Worm (Caenorhabditis elegans): ENCODE results near the gene asns-2.

DNA sequence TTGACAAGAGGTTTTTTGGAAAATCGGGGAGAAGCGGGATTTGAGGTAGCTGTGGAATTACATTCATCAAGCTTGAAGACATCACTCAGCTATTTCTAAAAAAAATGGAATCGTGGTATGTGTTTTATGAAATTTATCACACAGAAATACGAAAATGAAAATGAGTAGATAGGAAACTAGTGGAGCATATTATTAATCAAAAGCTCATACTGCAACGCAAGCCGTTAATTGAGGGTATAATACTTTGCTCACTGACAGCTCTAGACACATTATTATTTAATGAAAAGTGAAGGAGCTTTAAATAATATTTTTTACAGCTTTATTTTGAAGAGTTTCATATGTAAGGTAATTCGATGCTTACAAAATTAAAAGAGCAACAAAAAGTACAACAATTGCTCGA is 7.8 kb downstream of the asns-2 start, which contains the start of gene M02D8.7:
- TF ChIP-seq ztf-11 (tag; optimal IDR thresholded peaks at IDR 0.05): no peak
- TF ChIP-seq pha-4 (tag; optimal IDR thresholded peaks at IDR 0.05): no peak
- TF ChIP-seq nhr-76 (tag; optimal IDR thresholded peaks at IDR 0.05): no peak
- TF ChIP-seq ceh-16 (tag; optimal IDR thresholded peaks at IDR 0.05): no peak
- no peak for TF ChIP-seq skn-1 (tag; optimal IDR thresholded peaks at IDR 0.05)
- no peak for TF ChIP-seq unc-62 (GFP tag; optimal IDR thresholded peaks at IDR 0.05)
- no peak for TF ChIP-seq ZK546.5 (tag; optimal IDR thresholded peaks at IDR 0.05)
- TF ChIP-seq nhr-28 (tag; optimal IDR thresholded peaks at IDR 0.05): no peak
- no peak for TF ChIP-seq ama-1 (optimal IDR thresholded peaks at IDR 0.05)

All from whole organism, L3 larva.